Worm (Caenorhabditis elegans): ENCODE data around the gene F38B7.3.
A peak's percentile ranks its signal among the peaks of the same experiment; 100 is the strongest.

Gene F38B7.3

ce11 chrV:11545227-11545626, 3.7 kb upstream of the F38B7.3 start, which contains the start of gene F38B7.10:
F38B7.10 (plus strand) TSS chrV:11545527.
- TF ChIP-seq hif-1 (tag; optimal IDR thresholded peaks at IDR 0.05) = no peak
- no peak for TF ChIP-seq tra-1 (GFP tag; IDR thresholded peaks at IDR 0.05)
- TF ChIP-seq aha-1 (tag) = peak; percentile 49
- TF ChIP-seq nhr-6 (tag; optimal IDR thresholded peaks at IDR 0.05) = no peak
- TF ChIP-seq snpc-4 (tag; optimal IDR thresholded peaks at IDR 0.05) = no peak
- TF ChIP-seq tag-97 (GFP tag; IDR thresholded peaks at IDR 0.05) = no peak

ce11 chrV:11546795-11547194, 2.1 kb upstream of the F38B7.3 start, which contains the start of gene F38B7.11:
F38B7.11 (plus strand) TSS chrV:11547095.
- no peak for TF ChIP-seq nhr-42 (GFP tag; IDR thresholded peaks at IDR 0.05)
- no peak for TF ChIP-seq hif-1 (tag; optimal IDR thresholded peaks at IDR 0.05)
- no peak for TF ChIP-seq zip-11 (GFP tag; IDR thresholded peaks at IDR 0.05)
- TF ChIP-seq madf-9 (GFP tag; conservative IDR thresholded peaks at IDR 0.05) = no peak
- no peak for TF ChIP-seq R02D3.7 (tag; optimal IDR thresholded peaks at IDR 0.05)
- no peak for TF ChIP-seq Y48G9A.11 (GFP tag; IDR thresholded peaks at IDR 0.05)
- no peak for TF ChIP-seq mes-2 (tag; optimal IDR thresholded peaks at IDR 0.05; ENCODE audit: poor library complexity, severe bottlenecking)
- no peak for TF ChIP-seq zfp-3 (GFP tag; conservative IDR thresholded peaks at IDR 0.05)
- no peak for TF ChIP-seq fkh-10 (GFP tag; optimal IDR thresholded peaks at IDR 0.05)
- no peak for TF ChIP-seq egl-27 (tag; optimal IDR thresholded peaks at IDR 0.05)
- no peak for TF ChIP-seq lin-1 (GFP tag; IDR thresholded peaks at IDR 0.05)

ce11 chrV:11552379-11552778, 3.5 kb downstream of the F38B7.3 start, which contains the start of gene srx-85:
srx-85 (plus strand) TSS chrV:11552679.
- TF ChIP-seq F10B5.3 (tag; optimal IDR thresholded peaks at IDR 0.05) (no peak), egl-43 (GFP tag; IDR thresholded peaks at IDR 0.05) (no peak), mep-1 (tag; optimal IDR thresholded peaks at IDR 0.05) (no peak), nhr-25 (tag; optimal IDR thresholded peaks at IDR 0.05; ENCODE audit: borderline replicate concordance, insufficient read depth) (no peak), set-16 (GFP tag; IDR thresholded peaks at IDR 0.05) (no peak), pha-4 (GFP tag; IDR thresholded peaks at IDR 0.05) (no peak), pha-4 (tag; optimal IDR thresholded peaks at IDR 0.05) (no peak), zag-1 (tag; optimal IDR thresholded peaks at IDR 0.05) (no peak), ceh-20 (GFP tag; IDR thresholded peaks at IDR 0.05) (no peak), pqm-1 (tag; optimal IDR thresholded peaks at IDR 0.05) (no peak), dmd-8 (GFP tag; IDR thresholded peaks at IDR 0.05) (no peak), daf-16 (GFP tag; optimal IDR thresholded peaks at IDR 0.05) (no peak), daf-16 (tag; optimal IDR thresholded peaks at IDR 0.05) (no peak), unc-62 (GFP tag; optimal IDR thresholded peaks at IDR 0.05 in 1 of 2) (no peak), unc-62 (tag; optimal IDR thresholded peaks at IDR 0.05) (no peak), duxl-1 (tag; optimal IDR thresholded peaks at IDR 0.05; ENCODE audit: poor library complexity) (no peak), gei-8 (GFP tag; optimal IDR thresholded peaks at IDR 0.05) (no peak)

ce11 chrV:11554260-11554659, 5.4 kb downstream of the F38B7.3 start, which contains the start of gene duo-1:
duo-1 (plus strand) TSS chrV:11554630.
- TF ChIP-seq unc-130 (GFP tag; optimal IDR thresholded peaks at IDR 0.05) (peak; percentile 46), unc-39 (tag; optimal IDR thresholded peaks at IDR 0.05) (no peak), D1046.2 (GFP tag; IDR thresholded peaks at IDR 0.05) (no peak)

- TF ChIP-seq nhr-102 (tag; optimal IDR thresholded peaks at IDR 0.05) = no peak
- TF ChIP-seq dmd-9 (GFP tag; IDR thresholded peaks at IDR 0.05) = no peak
- TF ChIP-seq unc-62 (GFP tag; optimal IDR thresholded peaks at IDR 0.05 in 1 of 2) = no peak
- no peak for TF ChIP-seq unc-62 (tag; optimal IDR thresholded peaks at IDR 0.05)
- TF ChIP-seq ama-1 (optimal IDR thresholded peaks at IDR 0.05) = no peak
These were observed 13.7 kb downstream of the F38B7.3 start, which contains the start of gene srx-86 for ce11 chrV:11562643-11563042. srx-86 (plus strand) TSS chrV:11562943.

Measured in whole organism, L4 larva.